Fruit fly (Drosophila melanogaster): Measurements from ENCODE around the gene unc-13-4A.

The unc-13-4A gene

dm6 chr3L:7283541-7283940 is 29.2 kb downstream of the unc-13-4A start:
- no peak for TF ChIP-seq Mes4 (GFP tag; optimal IDR thresholded peaks at IDR 0.05)
- TF ChIP-seq CG4820 (GFP tag; optimal IDR thresholded peaks at IDR 0.05) = no peak
- no peak for TF ChIP-seq nmo (GFP tag; optimal IDR thresholded peaks at IDR 0.05)
- no peak for TF ChIP-seq CG16863 (GFP tag; optimal IDR thresholded peaks at IDR 0.05)
- TF ChIP-seq CG13296 (GFP tag; optimal IDR thresholded peaks at IDR 0.05) = no peak
- TF ChIP-seq lola (GFP tag; optimal IDR thresholded peaks at IDR 0.05) = no peak
- TF ChIP-seq tgo (GFP tag; IDR thresholded peaks at IDR 0.05) = peak; percentile 16; the same call in 1 of the 3 replicates
- no peak for TF ChIP-seq oc (tag; optimal IDR thresholded peaks at IDR 0.05)
- no peak for TF ChIP-seq Doc2 (GFP tag; IDR thresholded peaks at IDR 0.05)
- TF ChIP-seq CG11504 (tag; optimal IDR thresholded peaks at IDR 0.05) = peak; percentile 7
- no peak for TF ChIP-seq CG16815 (GFP tag; optimal IDR thresholded peaks at IDR 0.05)
- TF ChIP-seq ro (GFP tag; IDR thresholded peaks at IDR 0.05) = no peak
- TF ChIP-seq sens (GFP tag) = peak; percentile 74
- TF ChIP-seq CG14441 (GFP tag; IDR thresholded peaks at IDR 0.05) = no peak
- no peak for TF ChIP-seq CG6791 (GFP tag; IDR thresholded peaks at IDR 0.05; ENCODE audit: partially characterized antibody)
- peak; percentile 32; the same call in 1 of the 2 replicates for TF ChIP-seq Drgx (GFP tag; IDR thresholded peaks at IDR 0.05)
- no peak for TF ChIP-seq ash1 (GFP tag; optimal IDR thresholded peaks at IDR 0.05)
- TF ChIP-seq dmrt99B (tag; optimal IDR thresholded peaks at IDR 0.05) = peak; percentile 20
- no peak for TF ChIP-seq NK7.1 (GFP tag; optimal IDR thresholded peaks at IDR 0.05)
- no peak for TF ChIP-seq Stat92E (GFP tag; optimal IDR thresholded peaks at IDR 0.05)
- TF ChIP-seq CG6175 (GFP tag; IDR thresholded peaks at IDR 0.05) = no peak
- TF ChIP-seq Antp (GFP tag; optimal IDR thresholded peaks at IDR 0.05) = no peak
- TF ChIP-seq gem (tag; optimal IDR thresholded peaks at IDR 0.05) = peak; percentile 14
- TF ChIP-seq CG12236 (GFP tag; optimal IDR thresholded peaks at IDR 0.05) = no peak
- peak; percentile 26; the same call in 1 of the 2 replicates for TF ChIP-seq lmd (GFP tag; IDR thresholded peaks at IDR 0.05)
- no peak for TF ChIP-seq jing (GFP tag; optimal IDR thresholded peaks at IDR 0.05)
- TF ChIP-seq Bdp1 (GFP tag; optimal IDR thresholded peaks at IDR 0.05) = no peak
- no peak for TF ChIP-seq ATbp (GFP tag; optimal IDR thresholded peaks at IDR 0.05)
- no peak for TF ChIP-seq usp (GFP tag; optimal IDR thresholded peaks at IDR 0.05)
- no peak for TF ChIP-seq CG9932 (GFP tag; IDR thresholded peaks at IDR 0.05)
- no peak for TF ChIP-seq jigr1 (GFP tag; IDR thresholded peaks at IDR 0.05)
- no peak for TF ChIP-seq Hr39 (optimal IDR thresholded peaks at IDR 0.05)
- no peak for TF ChIP-seq D19A (tag; optimal IDR thresholded peaks at IDR 0.05)

dm6 chr3L:7263757-7264516 is 48.8 kb downstream of the unc-13-4A start, which contains the start of gene CG14830:
TSS of gene CG14830 (minus strand) at chr3L:7263920.
- TF ChIP-seq Doc3 (GFP tag; IDR thresholded peaks at IDR 0.05; ENCODE audit: partially characterized antibody) (no peak), chm (GFP tag; IDR thresholded peaks at IDR 0.05) (0 out of 2 replicates have a peak, but pooled peaks have one; percentile 33), CG2120 (GFP tag; optimal IDR thresholded peaks at IDR 0.05) (no peak), chinmo (GFP tag; IDR thresholded peaks at IDR 0.05; ENCODE audit: partially characterized antibody) (peak; percentile 54; the same call in 1 of the 4 replicates), lmd (GFP tag; IDR thresholded peaks at IDR 0.05) (no peak), Blimp-1 (GFP tag; optimal IDR thresholded peaks at IDR 0.05) (peak; percentile 24), tup (GFP tag; optimal IDR thresholded peaks at IDR 0.05) (no peak), bigmax (GFP tag; optimal IDR thresholded peaks at IDR 0.05) (no peak), CG5180 (GFP tag; optimal IDR thresholded peaks at IDR 0.05) (peak; percentile 94), btn (GFP tag; optimal IDR thresholded peaks at IDR 0.05) (no peak), Jarid2 (GFP tag; optimal IDR thresholded peaks at IDR 0.05) (peak; percentile 73), dmrt99B (tag; optimal IDR thresholded peaks at IDR 0.05) (peak; percentile 46), CG2712 (tag; optimal IDR thresholded peaks at IDR 0.05) (no peak), CG9797 (GFP tag; optimal IDR thresholded peaks at IDR 0.05) (no peak), Antp (GFP tag; optimal IDR thresholded peaks at IDR 0.05) (no peak), yki (optimal IDR thresholded peaks at IDR 0.05) (peak; percentile 13), Awh (GFP tag; IDR thresholded peaks at IDR 0.05) (no peak), sima (GFP tag; optimal IDR thresholded peaks at IDR 0.05) (no peak), ttk (GFP tag; IDR thresholded peaks at IDR 0.05) (no peak), cg (GFP tag; optimal IDR thresholded peaks at IDR 0.05) (peak; percentile 4), az2 (GFP tag; optimal IDR thresholded peaks at IDR 0.05) (no peak)
